Worm (Caenorhabditis elegans) whole organism, L4/young adult: ENCODE data around the gene T06C12.11.

Experiments used
- W03F9.2 ChIP-seq: fragments of 150-350 bp; optimal IDR thresholded peaks from 2 replicates; lab custom pipeline; 2014; ENCODE audit warnings: missing biosample characterization, missing genetic modification characterization
- dao-5 ChIP-seq: sonication (generic microtip); optimal IDR thresholded peaks from 2 replicates; lab custom pipeline; 2016; ENCODE audit warnings: missing genotype, missing genetic modification characterization, moderate library complexity, missing compliant biosample characterization
- him-1 ChIP-seq: sonication (generic microtip); optimal IDR thresholded peaks from 2 replicates; lab custom pipeline; 2016; ENCODE audit warnings: missing genotype, missing genetic modification reagents, missing genetic modification characterization, missing compliant biosample characterization

DNA sequence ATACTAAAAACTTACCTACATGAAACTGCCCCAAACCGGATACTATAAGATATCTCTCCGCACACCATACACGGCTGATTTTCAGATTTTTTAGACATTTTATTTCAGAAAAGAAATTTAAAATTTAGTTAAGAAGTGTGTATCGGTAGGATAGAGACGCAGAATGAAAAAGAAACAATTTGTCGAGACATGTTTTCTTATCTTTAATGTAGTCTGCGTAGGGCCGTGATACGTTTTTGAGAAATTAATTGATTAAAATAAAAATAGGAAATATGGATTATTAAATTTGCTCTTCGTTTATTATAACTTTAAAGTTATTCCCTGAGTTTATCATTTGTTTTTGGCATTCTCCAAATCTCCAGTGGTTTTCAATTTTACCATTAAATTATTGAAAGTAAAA, 31.5 kb downstream of the T06C12.11 start, which contains the start of gene nhr-108:
- TF ChIP-seq W03F9.2 (tag; lab: Kevin White, UChicago) (no peak), dao-5 (tag; lab: Kevin White, UChicago) (no peak), him-1 (no peak)
